Fruit fly (Drosophila melanogaster) whole organism, embryonic: Measurements from ENCODE around the gene CAHbeta.

Experiments used
- Atf6 ChIP-seq: fragments of 200-800 bp; sonication (Bioruptor generic); IDR thresholded peaks from 2 replicates; pipeline ENCODE4 v1.3.6; 2022; ENCODE audit warnings: missing biosample characterization, missing genetic modification characterization
- Bdp1 ChIP-seq: fragments of 200-800 bp; sonication (Bioruptor generic); optimal IDR thresholded peaks from 3 replicates; lab custom pipeline; 2016; ENCODE audit warnings: missing biosample characterization, missing genetic modification characterization
- BtbVII ChIP-seq: fragments of 200-800 bp; sonication (Bioruptor generic); optimal IDR thresholded peaks from 3 replicates; lab custom pipeline; 2017; ENCODE audit warnings: missing biosample characterization, mild to moderate bottlenecking, missing genetic modification characterization
- CG10267 ChIP-seq: fragments of 200-800 bp; sonication (Bioruptor generic); optimal IDR thresholded peaks from 2 replicates; lab custom pipeline; 2018; ENCODE audit warnings: missing biosample characterization, mild to moderate bottlenecking, missing genetic modification characterization, moderate library complexity
- CG12236 ChIP-seq: fragments of 200-800 bp; sonication (Bioruptor generic); optimal IDR thresholded peaks from 2 replicates; lab custom pipeline; 2016; ENCODE audit warnings: missing biosample characterization, missing genetic modification characterization
- CG12769 ChIP-seq: fragments of 200-800 bp; sonication (Bioruptor generic); optimal IDR thresholded peaks from 2 replicates; lab custom pipeline; 2019; ENCODE audit warnings: missing biosample characterization, mild to moderate bottlenecking, missing genetic modification characterization, moderate library complexity
- CG14050 ChIP-seq: fragments of 200-800 bp; sonication (Bioruptor generic); IDR thresholded peaks from 3 replicates; pipeline ENCODE4 v1.3.6; 2022; ENCODE audit warnings: missing biosample characterization, missing genetic modification characterization
- CG1529 ChIP-seq: fragments of 200-800 bp; sonication (Bioruptor generic); optimal IDR thresholded peaks from 3 replicates; lab custom pipeline; 2018; ENCODE audit warnings: missing biosample characterization, missing genetic modification characterization
- CG15696 ChIP-seq: fragments of 200-800 bp; sonication (Bioruptor generic); optimal IDR thresholded peaks from 2 replicates; lab custom pipeline; 2019; ENCODE audit warnings: missing biosample characterization, mild to moderate bottlenecking, missing genetic modification characterization, moderate library complexity
- CG17612 ChIP-seq: fragments of 200-800 bp; sonication (Bioruptor generic); IDR thresholded peaks from 2 replicates; pipeline ENCODE4 v1.3.6; 2022; ENCODE audit warnings: missing biosample characterization, missing genetic modification characterization
- CG18011 ChIP-seq: fragments of 200-800 bp; sonication (Bioruptor generic); optimal IDR thresholded peaks from 2 replicates; lab custom pipeline; 2017; ENCODE audit warnings: missing biosample characterization, missing genetic modification characterization, mild to moderate bottlenecking, moderate library complexity, missing genotype
- CG1832 ChIP-seq: fragments of 200-800 bp; sonication (Bioruptor generic); optimal IDR thresholded peaks from 2 replicates; lab custom pipeline; 2017; ENCODE audit warnings: missing biosample characterization, mild to moderate bottlenecking, missing genetic modification characterization, inconsistent platforms
- CG18476 ChIP-seq: fragments of 200-800 bp; sonication (Bioruptor generic); optimal IDR thresholded peaks from 2 replicates; lab custom pipeline; 2016; ENCODE audit warnings: missing biosample characterization, mild to moderate bottlenecking, missing genetic modification characterization
- CG3065 ChIP-seq: fragments of 200-800 bp; sonication (Bioruptor generic); optimal IDR thresholded peaks from 2 replicates; lab custom pipeline; 2016; ENCODE audit warnings: missing biosample characterization, missing genetic modification characterization
- CG31224 ChIP-seq: fragments of 200-800 bp; sonication (Bioruptor generic); IDR thresholded peaks from 2 replicates; pipeline ENCODE4 v1.3.6; 2022; ENCODE audit warnings: missing biosample characterization, missing genetic modification characterization
- CG3163 ChIP-seq: fragments of 200-800 bp; sonication (Bioruptor generic); optimal IDR thresholded peaks from 3 replicates; lab custom pipeline; 2016; ENCODE audit warnings: missing biosample characterization, missing genetic modification characterization
- CG34376 ChIP-seq: fragments of 200-800 bp; sonication (Bioruptor generic); optimal IDR thresholded peaks from 2 replicates; lab custom pipeline; 2018; ENCODE audit warnings: missing biosample characterization, mild to moderate bottlenecking, missing genetic modification characterization
- CG34422 ChIP-seq: fragments of 200-800 bp; sonication (Bioruptor generic); IDR thresholded peaks from 3 replicates; pipeline ENCODE4 v1.3.6; 2022; ENCODE audit warnings: missing biosample characterization, missing genetic modification characterization
- CG43689 ChIP-seq: fragments of 200-800 bp; sonication (Bioruptor generic); IDR thresholded peaks from 2 replicates; pipeline ENCODE4 v1.3.6; 2022; ENCODE audit warnings: missing biosample characterization, missing genetic modification characterization
- CG6175 ChIP-seq: fragments of 200-800 bp; sonication (Bioruptor generic); IDR thresholded peaks from 3 replicates; pipeline ENCODE4 v1.3.6; 2022; ENCODE audit warnings: missing biosample characterization, missing genetic modification characterization
- CG8359 ChIP-seq: fragments of 200-800 bp; sonication (Bioruptor generic); optimal IDR thresholded peaks from 2 replicates; lab custom pipeline; 2017; ENCODE audit warnings: missing biosample characterization, mild to moderate bottlenecking, missing genetic modification characterization, borderline replicate concordance
- CG8388 ChIP-seq: fragments of 200-800 bp; sonication (Bioruptor generic); optimal IDR thresholded peaks from 2 replicates; lab custom pipeline; 2019; ENCODE audit warnings: missing biosample characterization, mild to moderate bottlenecking, missing genetic modification characterization, moderate library complexity
- Chrac-16 ChIP-seq: fragments of 200-800 bp; sonication (Bioruptor generic); optimal IDR thresholded peaks from 3 replicates; lab custom pipeline; 2016; ENCODE audit warnings: missing biosample characterization, missing genetic modification characterization
- CkIIα-i1 ChIP-seq: fragments of 200-800 bp; sonication (Bioruptor generic); IDR thresholded peaks from 2 replicates; pipeline ENCODE4 v1.3.6; 2022; ENCODE audit warnings: missing biosample characterization, missing genetic modification characterization
- CoRest ChIP-seq: fragments of 200-800 bp; sonication (Bioruptor generic); optimal IDR thresholded peaks from 3 replicates; lab custom pipeline; 2018; ENCODE audit warnings: missing biosample characterization, mild to moderate bottlenecking, missing genetic modification characterization, moderate library complexity
- Dbx ChIP-seq: fragments of 200-800 bp; sonication (Bioruptor generic); IDR thresholded peaks from 3 replicates; pipeline ENCODE4 v1.3.6; 2022; ENCODE audit warnings: missing biosample characterization, missing genetic modification characterization
- Dip2 ChIP-seq: fragments of 200-800 bp; sonication (Bioruptor generic); IDR thresholded peaks from 2 replicates; pipeline ENCODE4 v1.3.6; 2022; ENCODE audit warnings: missing biosample characterization, missing genetic modification characterization
- Elba2 ChIP-seq: fragments of 200-800 bp; sonication (Bioruptor generic); optimal IDR thresholded peaks from 3 replicates; lab custom pipeline; 2016; ENCODE audit warnings: missing biosample characterization, missing genetic modification characterization
- GATAe ChIP-seq: fragments of 200-800 bp; sonication (Bioruptor generic); conservative IDR thresholded peaks from 2 replicates; pipeline ENCODE4 v1.3.6; 2022; ENCODE audit warnings: missing biosample characterization, missing genetic modification characterization
- HLH4C ChIP-seq: fragments of 200-800 bp; sonication (Bioruptor generic); IDR thresholded peaks from 3 replicates; pipeline ENCODE4 v1.3.6; 2022; ENCODE audit warnings: missing biosample characterization, missing genetic modification characterization; ENCODE audit not compliant: partially characterized antibody
- Neu2 ChIP-seq: fragments of 200-800 bp; sonication (Bioruptor generic); optimal IDR thresholded peaks from 3 replicates; lab custom pipeline; 2016; ENCODE audit warnings: missing biosample characterization, missing genetic modification characterization, borderline replicate concordance
- Ptx1 ChIP-seq: fragments of 200-800 bp; sonication (Bioruptor generic); IDR thresholded peaks from 2 replicates; pipeline ENCODE4 v1.3.6; 2022; ENCODE audit warnings: missing biosample characterization, missing genetic modification characterization
- Scr ChIP-seq: fragments of 200-800 bp; sonication (Bioruptor generic); IDR thresholded peaks from 2 replicates; pipeline ENCODE4 v1.3.6; 2022; ENCODE audit warnings: missing biosample characterization, missing genetic modification characterization; ENCODE audit not compliant: partially characterized antibody
- Usf ChIP-seq: fragments of 200-800 bp; sonication (Bioruptor generic); optimal IDR thresholded peaks from 2 replicates; lab custom pipeline; 2017; ENCODE audit warnings: missing genotype, missing biosample characterization, missing genetic modification characterization
- Xrp1 ChIP-seq: fragments of 200-800 bp; sonication (Bioruptor generic); IDR thresholded peaks from 2 replicates; pipeline ENCODE4 v1.3.6; 2022; ENCODE audit warnings: missing biosample characterization, missing genetic modification characterization
- az2 ChIP-seq: fragments of 200-800 bp; sonication (Bioruptor generic); optimal IDR thresholded peaks from 3 replicates; lab custom pipeline; 2016; ENCODE audit warnings: missing biosample characterization, missing genetic modification characterization
- chinmo ChIP-seq: fragments of 200-800 bp; sonication (Bioruptor generic); IDR thresholded peaks from 4 replicates; pipeline ENCODE4 v1.3.6; 2022; ENCODE audit warnings: missing biosample characterization, missing genetic modification characterization; ENCODE audit not compliant: partially characterized antibody
- dmrt99B ChIP-seq: fragments of 200-800 bp; sonication (Bioruptor generic); optimal IDR thresholded peaks from 2 replicates; lab custom pipeline; 2018; ENCODE audit warnings: missing biosample characterization, mild to moderate bottlenecking, missing genetic modification characterization, moderate library complexity
- insv ChIP-seq, 2 experiments: fragments of 200-800 bp; sonication (Bioruptor generic); optimal IDR thresholded peaks; 3 replicates each; lab custom pipeline; 2016 to 2018; ENCODE audit warnings: missing biosample characterization in 2 of 2, missing genetic modification characterization in 2 of 2
- kah ChIP-seq: fragments of 200-800 bp; sonication (Bioruptor generic); optimal IDR thresholded peaks from 2 replicates; lab custom pipeline; 2018; ENCODE audit warnings: missing biosample characterization, mild to moderate bottlenecking, missing genetic modification characterization
- nerfin-1 ChIP-seq: fragments of 200-800 bp; sonication (Bioruptor generic); optimal IDR thresholded peaks from 3 replicates; lab custom pipeline; 2019; ENCODE audit warnings: missing biosample characterization, mild to moderate bottlenecking, missing genetic modification characterization, moderate library complexity
- oc ChIP-seq: fragments of 200-800 bp; sonication (Bioruptor generic); optimal IDR thresholded peaks from 2 replicates; lab custom pipeline; 2018; ENCODE audit warnings: missing biosample characterization, mild to moderate bottlenecking, missing genetic modification characterization, moderate library complexity
- salm ChIP-seq: fragments of 200-800 bp; sonication (Bioruptor generic); optimal IDR thresholded peaks from 2 replicates; lab custom pipeline; 2018; ENCODE audit warnings: missing biosample characterization, mild to moderate bottlenecking, missing genetic modification characterization
- scrt ChIP-seq: fragments of 200-800 bp; sonication (Bioruptor generic); optimal IDR thresholded peaks from 2 replicates; lab custom pipeline; 2018; ENCODE audit warnings: missing biosample characterization, mild to moderate bottlenecking, missing genetic modification characterization, moderate library complexity
- slou ChIP-seq: fragments of 200-800 bp; sonication (Bioruptor generic); optimal IDR thresholded peaks from 3 replicates; lab custom pipeline; 2016; ENCODE audit warnings: missing biosample characterization, missing genetic modification characterization
- toy ChIP-seq: fragments of 200-800 bp; sonication (Bioruptor generic); IDR thresholded peaks from 2 replicates; pipeline ENCODE4 v1.3.6; 2022; ENCODE audit warnings: missing biosample characterization, missing genetic modification characterization
- vnd ChIP-seq: fragments of 200-800 bp; sonication (Bioruptor generic); IDR thresholded peaks from 3 replicates; pipeline ENCODE4 v1.3.6; 2022; ENCODE audit warnings: missing biosample characterization, missing genetic modification characterization; ENCODE audit not compliant: partially characterized antibody
- zen2 ChIP-seq: fragments of 200-800 bp; sonication (Bioruptor generic); IDR thresholded peaks from 3 replicates; pipeline ENCODE4 v1.3.6; 2022; ENCODE audit warnings: missing biosample characterization, missing genetic modification characterization; ENCODE audit not compliant: partially characterized antibody

CAHbeta gene

dm6 chr3R:8945502-8946324, 34.9 kb upstream of the CAHbeta start (continued):
- TF ChIP-seq Scr (GFP tag; lab: Robert Waterston, UW): no peak
- peak; percentile 54 for TF ChIP-seq CG8359 (GFP tag; lab: Kevin White, UChicago)
- TF ChIP-seq CG18011 (GFP tag; lab: Kevin White, UChicago): peak; percentile 59
- no peak for TF ChIP-seq Neu2
- TF ChIP-seq Dip2 (GFP tag; lab: Robert Waterston, UW): no peak
- 0 out of 2 replicates have a peak, but pooled peaks have one; percentile 38 for TF ChIP-seq CG31224 (GFP tag; lab: Robert Waterston, UW)
- peak; percentile 87 for TF ChIP-seq Xrp1 (GFP tag; lab: Robert Waterston, UW)
- peak; percentile 92 for TF ChIP-seq CoRest (tag; lab: Kevin White, UChicago)
- no peak for TF ChIP-seq zen2 (GFP tag; lab: Robert Waterston, UW)
- no peak for TF ChIP-seq Dbx
- TF ChIP-seq Chrac-16 (GFP tag; lab: Kevin White, UChicago): peak; percentile 55
- no peak for TF ChIP-seq Elba2
- no peak for TF ChIP-seq CkIIα-i1 (GFP tag; lab: Robert Waterston, UW)
- TF ChIP-seq slou (GFP tag; lab: Kevin White, UChicago): peak; percentile 8
- peak; percentile 82 for TF ChIP-seq CG10267 (tag; lab: Kevin White, UChicago)
- no peak for TF ChIP-seq CG3163 (GFP tag; lab: Kevin White, UChicago)
- TF ChIP-seq chinmo (GFP tag; lab: Robert Waterston, UW): peak; percentile 78; the same call in 2 of the 4 replicates
- TF ChIP-seq insv (GFP tag; optimal IDR thresholded peaks at IDR 0.05; lab: Kevin White, UChicago): peak in 1 of 2 experiments; percentile 26
- peak; percentile 82 for TF ChIP-seq CG34422 (GFP tag; lab: Robert Waterston, UW)
- TF ChIP-seq az2: peak; percentile 83
- peak; percentile 65 for TF ChIP-seq CG43689 (GFP tag; lab: Robert Waterston, UW)
- TF ChIP-seq nerfin-1: peak; percentile 74
- TF ChIP-seq CG34376: peak; percentile 55
- no peak for TF ChIP-seq CG1832 (GFP tag; lab: Kevin White, UChicago)
- TF ChIP-seq CG14050 (GFP tag; lab: Robert Waterston, UW): peak; percentile 69; the same call in 2 of the 3 replicates
- TF ChIP-seq GATAe (GFP tag; lab: Robert Waterston, UW): no peak
- TF ChIP-seq oc (tag; lab: Kevin White, UChicago): peak; percentile 60
- peak; percentile 83 for TF ChIP-seq CG1529 (GFP tag; lab: Kevin White, UChicago)
- peak; percentile 63 for TF ChIP-seq Usf (GFP tag; lab: Kevin White, UChicago)
- peak; percentile 69 for TF ChIP-seq scrt
- no peak for TF ChIP-seq CG12236 (GFP tag; lab: Kevin White, UChicago)
- TF ChIP-seq Atf6 (GFP tag; lab: Robert Waterston, UW): peak; percentile 84
- TF ChIP-seq CG12769 (tag; lab: Kevin White, UChicago): peak; percentile 36
- TF ChIP-seq CG3065: no peak
- TF ChIP-seq vnd: 0 out of 3 replicates have a peak, but pooled peaks have one; percentile 19
- TF ChIP-seq CG18476 (GFP tag; lab: Kevin White, UChicago): peak; percentile 65
- peak; percentile 88 for TF ChIP-seq salm (tag; lab: Kevin White, UChicago)
- peak; percentile 78 for TF ChIP-seq BtbVII (GFP tag; lab: Kevin White, UChicago)
- peak; percentile 91 for TF ChIP-seq CG8388 (GFP tag; lab: Kevin White, UChicago)
- TF ChIP-seq Bdp1 (GFP tag; lab: Kevin White, UChicago): no peak
- peak; percentile 43; the same call in 1 of the 3 replicates for TF ChIP-seq CG6175 (GFP tag; lab: Robert Waterston, UW)
- TF ChIP-seq Ptx1: peak; percentile 88
- TF ChIP-seq CG17612 (GFP tag; lab: Robert Waterston, UW): peak; percentile 61
- TF ChIP-seq HLH4C (GFP tag; lab: Robert Waterston, UW): no peak
- TF ChIP-seq CG15696 (tag; lab: Kevin White, UChicago): peak; percentile 28
- no peak for TF ChIP-seq toy (GFP tag; lab: Robert Waterston, UW)
- peak; percentile 94 for TF ChIP-seq dmrt99B (tag; lab: Kevin White, UChicago)
- peak; percentile 63 for TF ChIP-seq kah (GFP tag; lab: Kevin White, UChicago)
